Fruit fly (Drosophila melanogaster) whole organism: ENCODE measurements around the gene Set8.

Source experiments
- CG8478 ChIP-seq: fragments of >200 bp; optimal IDR thresholded peaks from 2 replicates; lab custom pipeline; 2018; ENCODE audit warnings: inconsistent platforms
- usp ChIP-seq: fragments of >200 bp; optimal IDR thresholded peaks from 2 replicates; lab custom pipeline; 2017; ENCODE audit warnings: missing biosample characterization, missing genetic modification characterization, mixed read lengths

DNA sequence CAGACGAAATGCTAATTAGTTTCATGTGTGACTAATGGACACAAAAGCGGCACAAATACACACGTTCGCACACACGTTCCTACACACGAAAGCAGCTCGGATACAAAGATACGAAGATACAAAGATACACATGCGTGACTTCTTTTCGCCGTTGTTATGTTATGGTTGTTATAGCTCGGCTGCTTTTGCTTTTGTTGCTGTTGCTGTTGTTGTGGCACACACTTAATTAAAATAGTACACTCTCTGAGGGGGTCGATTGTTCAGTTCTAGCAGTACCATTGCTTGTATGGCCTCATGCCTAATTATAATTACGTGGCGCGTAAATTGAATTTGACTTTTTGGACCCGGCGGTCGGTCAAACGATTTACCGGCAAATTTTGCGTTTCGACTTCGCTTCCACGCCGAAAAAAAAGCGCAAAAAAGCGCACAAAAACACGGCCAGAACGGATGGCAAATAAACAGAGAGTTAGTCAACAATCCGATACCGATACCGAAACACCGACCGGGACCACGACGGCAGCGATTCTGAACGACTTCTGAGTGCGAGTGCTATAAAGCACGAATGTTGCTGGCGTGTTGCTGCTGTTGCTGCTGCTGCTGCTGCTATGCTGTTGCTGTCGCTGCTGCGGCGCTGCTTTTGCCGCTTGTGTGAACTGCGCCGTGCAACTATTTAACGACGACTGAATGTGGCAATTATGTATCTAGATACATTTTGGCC is 53.8 kb downstream of the Set8 start:
- no peak for TF ChIP-seq CG8478
- no peak for TF ChIP-seq usp (GFP tag; lab: Kevin White, UChicago)
